Fruit fly (Drosophila melanogaster): Measurements from ENCODE around the gene Uch.

dm6 chr2L:2175090-2175830 lies 38.8 kb downstream of the Uch start:
- no peak for TF ChIP-seq trem (tag; optimal IDR thresholded peaks at IDR 0.05)
- TF ChIP-seq CG14965 (GFP tag; optimal IDR thresholded peaks at IDR 0.05; ENCODE audit: borderline replicate concordance), result no peak
- TF ChIP-seq dpn (GFP tag; optimal IDR thresholded peaks at IDR 0.05), result no peak
- TF ChIP-seq Taf1 (GFP tag; IDR thresholded peaks at IDR 0.05), result no peak
- no peak for TF ChIP-seq CG10147 (GFP tag; optimal IDR thresholded peaks at IDR 0.05)
- no peak for TF ChIP-seq CG16779 (GFP tag; IDR thresholded peaks at IDR 0.05)
- no peak for TF ChIP-seq run (tag; optimal IDR thresholded peaks at IDR 0.05)
- no peak for TF ChIP-seq HHEX (GFP tag; optimal IDR thresholded peaks at IDR 0.05)
